Fruit fly (Drosophila melanogaster): ENCODE measurements around the gene Snmp1.

dm6 chr3R:21141341-21141740 is 26.7 kb downstream of the Snmp1 start:
- TF ChIP-seq kay (GFP tag; ENCODE audit: borderline replicate concordance) = no peak
- no peak for TF ChIP-seq toe (GFP tag; optimal IDR thresholded peaks at IDR 0.05)
- no peak for TF ChIP-seq CG12768 (GFP tag; optimal IDR thresholded peaks at IDR 0.05)
- TF ChIP-seq tj (GFP tag; optimal IDR thresholded peaks at IDR 0.05) = no peak
- peak; percentile 66 for TF ChIP-seq ovo (GFP tag; optimal IDR thresholded peaks at IDR 0.05)
- no peak for TF ChIP-seq CG7045 (GFP tag; optimal IDR thresholded peaks at IDR 0.05)
- no peak for TF ChIP-seq cnc (optimal IDR thresholded peaks at IDR 0.05)
- TF ChIP-seq CG33017 (tag; optimal IDR thresholded peaks at IDR 0.05) = no peak
- no peak for TF ChIP-seq CG11617 (GFP tag; optimal IDR thresholded peaks at IDR 0.05)
- no peak for TF ChIP-seq Crg-1 (GFP tag; optimal IDR thresholded peaks at IDR 0.05)
- TF ChIP-seq Hr96 (GFP tag; optimal IDR thresholded peaks at IDR 0.05) = no peak
- no peak for TF ChIP-seq CG5204 (GFP tag; optimal IDR thresholded peaks at IDR 0.05)
